Worm (Caenorhabditis elegans) whole organism, L2 larva: ENCODE measurements around the gene srlf-11.
A peak's percentile ranks its signal among the peaks of the same experiment; 100 is the strongest.

Experiments used
- C34F6.9 ChIP-seq: fragments of 150-350 bp; optimal IDR thresholded peaks from 2 replicates; lab custom pipeline; 2014; ENCODE audit warnings: missing biosample characterization, missing genetic modification characterization
- F13H6.1 ChIP-seq: sonication (generic microtip); optimal IDR thresholded peaks from 2 replicates; lab custom pipeline; 2016; ENCODE audit warnings: missing genetic modification characterization, missing compliant biosample characterization
- R02D3.7 ChIP-seq: fragments of 150-350 bp; optimal IDR thresholded peaks from 2 replicates; lab custom pipeline; 2014; ENCODE audit warnings: missing biosample characterization, missing genetic modification characterization
- Y55F3AM.14 ChIP-seq: fragments of 200-800 bp; sonication (Bioruptor generic); optimal IDR thresholded peaks from 2 replicates; lab custom pipeline; 2018; ENCODE audit warnings: mild to moderate bottlenecking, missing genetic modification characterization, missing compliant biosample characterization
- ZK546.5 ChIP-seq: sonication (generic microtip); optimal IDR thresholded peaks from 2 replicates; lab custom pipeline; 2017; ENCODE audit warnings: missing biosample characterization, missing genetic modification characterization
- ceh-16 ChIP-seq: fragments of 150-350 bp; optimal IDR thresholded peaks from 2 replicates; lab custom pipeline; 2014; ENCODE audit warnings: missing biosample characterization, missing genetic modification characterization
- crh-2 ChIP-seq: sonication (generic microtip); optimal IDR thresholded peaks from 2 replicates; lab custom pipeline; 2017; ENCODE audit warnings: missing biosample characterization, missing genetic modification characterization
- dmd-4 ChIP-seq: sonication (generic microtip); optimal IDR thresholded peaks from 2 replicates; lab custom pipeline; 2017; ENCODE audit warnings: missing biosample characterization, missing genetic modification characterization
- egl-27 ChIP-seq: sonication (generic microtip); optimal IDR thresholded peaks from 3 replicates; lab custom pipeline; 2017; ENCODE audit warnings: missing biosample characterization, missing genetic modification reagents, missing genetic modification characterization
- elt-1 ChIP-seq: fragments of 150-350 bp; optimal IDR thresholded peaks from 2 replicates; lab custom pipeline; 2014; ENCODE audit warnings: missing biosample characterization, missing genetic modification characterization
- fos-1 ChIP-seq: fragments of 150-350 bp; optimal IDR thresholded peaks from 2 replicates; lab custom pipeline; 2014; ENCODE audit warnings: missing biosample characterization, missing genetic modification characterization
- gmeb-1 ChIP-seq: fragments of 150-350 bp; optimal IDR thresholded peaks from 2 replicates; lab custom pipeline; 2014; ENCODE audit warnings: missing biosample characterization, missing genetic modification characterization
- lin-11 ChIP-seq: fragments of 150-350 bp; sonication (generic microtip); optimal IDR thresholded peaks from 2 replicates; lab custom pipeline; 2014; ENCODE audit warnings: missing biosample characterization, missing genetic modification characterization, inconsistent platforms, mixed read lengths
- lin-13 ChIP-seq: fragments of 150-350 bp; optimal IDR thresholded peaks from 2 replicates; lab custom pipeline; 2014; ENCODE audit warnings: missing biosample characterization, missing genetic modification reagents, missing genetic modification characterization
- lin-39 ChIP-seq: fragments of 150-350 bp; optimal IDR thresholded peaks from 2 replicates; lab custom pipeline; 2014; ENCODE audit warnings: missing biosample characterization, missing genetic modification reagents, missing genetic modification characterization
- mab-5 ChIP-seq: fragments of 150-350 bp; optimal IDR thresholded peaks from 2 replicates; lab custom pipeline; 2014; ENCODE audit warnings: missing biosample characterization, missing genetic modification characterization
- mbf-1 ChIP-seq: sonication (generic microtip); optimal IDR thresholded peaks from 2 replicates; lab custom pipeline; 2017; ENCODE audit warnings: missing biosample characterization, missing genetic modification characterization
- mdl-1 ChIP-seq, 2 experiments: fragments of 150-350 bp in 1 of 2; sonication (generic microtip) in 1 of 2; optimal IDR thresholded peaks; 2 replicates each; lab custom pipeline; 2017; ENCODE audit warnings: missing biosample characterization in 2 of 2, missing genetic modification characterization in 2 of 2
- nhr-10 ChIP-seq: sonication (generic microtip); optimal IDR thresholded peaks from 2 replicates; lab custom pipeline; 2017; ENCODE audit warnings: missing biosample characterization, missing genetic modification characterization
- nhr-11 ChIP-seq: fragments of 150-350 bp; optimal IDR thresholded peaks from 2 replicates; lab custom pipeline; 2014; ENCODE audit warnings: missing biosample characterization, missing genetic modification characterization
- nhr-129 ChIP-seq: fragments of 150-350 bp; optimal IDR thresholded peaks from 2 replicates; lab custom pipeline; 2014; ENCODE audit warnings: missing biosample characterization, missing genetic modification characterization
- nhr-21 ChIP-seq: fragments of 150-350 bp; optimal IDR thresholded peaks from 2 replicates; lab custom pipeline; 2014; ENCODE audit warnings: missing biosample characterization, missing genetic modification characterization
- nhr-237 ChIP-seq: fragments of 150-350 bp; optimal IDR thresholded peaks from 2 replicates; lab custom pipeline; 2014; ENCODE audit warnings: missing biosample characterization, missing genetic modification characterization
- nhr-6 ChIP-seq: fragments of 150-350 bp; optimal IDR thresholded peaks from 2 replicates; lab custom pipeline; 2014; ENCODE audit warnings: missing biosample characterization, missing genetic modification characterization
- sma-3 ChIP-seq: sonication (generic microtip); optimal IDR thresholded peaks from 2 replicates; lab custom pipeline; 2016; ENCODE audit warnings: missing genetic modification reagents, missing genetic modification characterization, missing compliant biosample characterization
- sma-9 ChIP-seq, 2 experiments: fragments of 150-350 bp in 1 of 2; sonication (generic microtip) in 1 of 2; optimal IDR thresholded peaks; 2 replicates each; lab custom pipeline; 2014 to 2016; ENCODE audit warnings: missing genetic modification characterization in 2 of 2, mild to moderate bottlenecking in 1 of 2, missing biosample characterization in 1 of 2, missing compliant biosample characterization in 1 of 2, missing genetic modification reagents in 1 of 2, moderate library complexity in 1 of 2
- snpc-4 ChIP-seq: fragments of 150-350 bp; optimal IDR thresholded peaks from 2 replicates; lab custom pipeline; 2014; ENCODE audit warnings: missing biosample characterization, missing genetic modification characterization
- unc-39 ChIP-seq: fragments of 150-350 bp; optimal IDR thresholded peaks from 2 replicates; lab custom pipeline; 2014; ENCODE audit warnings: missing biosample characterization, missing genetic modification characterization
- unc-62 ChIP-seq: fragments of 150-350 bp; optimal IDR thresholded peaks from 2 replicates; lab custom pipeline; 2014; ENCODE audit warnings: missing biosample characterization, missing genetic modification reagents, missing genetic modification characterization
- ztf-11 ChIP-seq: sonication (generic microtip); optimal IDR thresholded peaks from 2 replicates; lab custom pipeline; 2017; ENCODE audit warnings: missing biosample characterization, missing genetic modification characterization

srlf-11 gene

DNA sequence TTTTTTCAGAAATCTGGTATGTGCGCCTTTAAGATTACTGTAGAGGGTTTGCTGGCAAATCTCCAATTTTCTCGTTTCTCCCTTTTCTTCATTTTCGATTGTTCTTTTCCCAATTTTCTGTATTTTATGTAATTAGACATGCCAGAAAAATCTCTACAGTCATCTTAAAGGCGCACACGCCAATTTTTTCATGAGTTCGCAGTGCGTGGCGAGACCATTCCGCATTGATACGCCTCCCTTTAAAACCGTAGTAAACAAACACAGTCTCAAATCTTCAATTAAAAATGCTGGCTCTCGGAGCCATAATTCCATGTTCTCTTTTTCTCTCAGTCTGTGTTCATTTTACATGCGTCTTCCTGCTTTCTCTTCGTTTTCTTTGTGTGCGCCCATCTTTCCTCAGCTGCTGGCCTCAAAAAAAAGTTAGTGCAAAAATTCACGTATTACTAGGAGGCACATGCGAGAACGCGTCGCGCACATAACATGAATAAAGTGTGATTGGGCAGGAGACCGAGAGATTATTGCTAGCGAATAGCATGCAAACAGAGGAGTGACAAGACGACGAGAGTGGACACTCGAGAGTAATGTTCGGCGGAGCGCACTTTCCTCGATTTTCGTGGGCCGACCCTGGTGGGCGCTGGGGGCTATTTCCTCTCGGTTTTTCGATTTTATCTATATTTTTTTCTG, 33.2 kb upstream of the srlf-11 start (continued):
- peak; percentile 50 for TF ChIP-seq lin-13
- peak; percentile 76 for TF ChIP-seq sma-3 (GFP tag; lab: Kevin White, UChicago)

DNA sequence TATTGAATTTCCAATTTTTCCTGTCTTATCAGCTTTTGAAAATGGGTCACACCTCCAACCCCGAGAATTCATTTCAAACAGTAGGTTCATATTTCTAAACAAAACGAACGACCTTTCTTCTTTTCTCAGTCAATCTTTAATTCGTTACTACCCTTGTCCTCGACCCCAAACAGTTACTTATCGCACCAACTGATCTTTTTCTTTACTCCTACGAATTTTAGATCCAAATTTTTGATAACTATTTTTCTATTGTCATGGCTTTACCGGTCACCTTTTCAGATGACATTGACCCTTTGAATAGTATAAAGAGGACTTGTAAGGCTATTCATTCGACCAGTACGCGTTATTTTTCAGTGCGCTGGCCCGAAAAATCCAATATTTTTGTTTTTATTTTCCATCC, 30.3 kb upstream of the srlf-11 start:
- TF ChIP-seq mdl-1 (tag; optimal IDR thresholded peaks at IDR 0.05; lab: Kevin White, UChicago), result no peak
- no peak for TF ChIP-seq egl-27 (tag; lab: Kevin White, UChicago)
- TF ChIP-seq lin-39, result no peak
- no peak for TF ChIP-seq Y55F3AM.14 (GFP tag; lab: Kevin White, UChicago)
- TF ChIP-seq unc-62, result no peak
- TF ChIP-seq dmd-4 (tag; lab: Kevin White, UChicago), result no peak
- no peak for TF ChIP-seq R02D3.7 (tag; lab: Kevin White, UChicago)
- TF ChIP-seq nhr-11 (tag; lab: Kevin White, UChicago), result no peak
- no peak for TF ChIP-seq snpc-4
- TF ChIP-seq nhr-237 (tag; lab: Kevin White, UChicago), result no peak
- TF ChIP-seq ceh-16, result peak; percentile 69
- peak; percentile 49 for TF ChIP-seq elt-1

DNA sequence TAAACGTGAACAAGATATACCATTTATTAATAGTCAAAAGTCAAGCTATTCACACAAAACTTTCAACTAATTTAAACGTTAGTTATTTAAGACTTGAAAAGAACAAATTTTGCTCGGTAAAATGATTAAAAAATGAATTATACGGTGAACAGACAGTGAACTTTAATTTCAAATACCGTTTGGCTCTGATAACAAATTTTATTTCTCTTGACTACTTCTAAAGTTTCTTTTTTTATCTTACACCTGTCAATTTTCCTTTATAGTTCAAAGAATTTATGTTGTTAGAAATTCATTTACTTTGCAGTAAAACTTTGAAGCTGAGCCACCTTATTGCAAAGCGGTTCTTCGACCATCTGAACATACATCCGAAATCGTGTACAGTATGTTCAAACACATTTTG, 29.6 kb upstream of the srlf-11 start, which contains the start of gene ZK593.3:
Gene ZK593.3 (plus strand): TSS at position 301 of the 400 bp plus-strand sequence.
- TF ChIP-seq mdl-1 (tag; optimal IDR thresholded peaks at IDR 0.05; lab: Kevin White, UChicago) (no peak), unc-62 (no peak), ZK546.5 (tag; lab: Kevin White, UChicago) (no peak), sma-3 (GFP tag; lab: Kevin White, UChicago) (no peak), mbf-1 (no peak), nhr-10 (tag; lab: Kevin White, UChicago) (no peak), F13H6.1 (tag; lab: Kevin White, UChicago) (no peak), lin-11 (tag; lab: Kevin White, UChicago) (no peak), snpc-4 (no peak), unc-39 (no peak), R02D3.7 (tag; lab: Kevin White, UChicago) (no peak), gmeb-1 (no peak), Y55F3AM.14 (GFP tag; lab: Kevin White, UChicago) (no peak), nhr-21 (tag; lab: Kevin White, UChicago) (no peak), ztf-11 (no peak), sma-9 (GFP tag; optimal IDR thresholded peaks at IDR 0.05; lab: Kevin White, UChicago) (no peak), sma-9 (tag; optimal IDR thresholded peaks at IDR 0.05; lab: Kevin White, UChicago) (no peak), dmd-4 (tag; lab: Kevin White, UChicago) (no peak), nhr-129 (tag; lab: Kevin White, UChicago) (no peak)

DNA sequence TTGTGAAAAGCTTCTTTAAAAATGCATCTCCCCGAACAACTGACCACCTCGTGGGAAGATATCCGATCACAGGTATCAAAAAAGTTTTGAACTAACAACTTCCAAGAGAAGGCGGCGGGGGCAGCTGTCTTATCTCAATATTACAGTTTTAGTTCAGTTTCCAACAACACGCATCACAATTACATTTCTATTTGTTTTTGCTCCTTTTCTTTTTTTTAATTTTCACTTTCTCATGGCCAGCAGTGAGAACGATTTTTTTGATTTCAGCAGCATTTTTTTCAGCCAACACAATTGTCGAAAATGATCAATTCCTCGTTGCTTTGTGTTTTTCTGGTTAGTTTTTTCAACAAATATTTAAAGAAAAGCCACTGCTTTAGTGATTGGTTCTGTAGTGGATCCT, 27.3 kb upstream of the srlf-11 start, which contains the start of gene ZK593.2:
Gene ZK593.2 (plus strand): TSS at position 301 of the 400 bp plus-strand sequence.
- TF ChIP-seq unc-62, result no peak

DNA sequence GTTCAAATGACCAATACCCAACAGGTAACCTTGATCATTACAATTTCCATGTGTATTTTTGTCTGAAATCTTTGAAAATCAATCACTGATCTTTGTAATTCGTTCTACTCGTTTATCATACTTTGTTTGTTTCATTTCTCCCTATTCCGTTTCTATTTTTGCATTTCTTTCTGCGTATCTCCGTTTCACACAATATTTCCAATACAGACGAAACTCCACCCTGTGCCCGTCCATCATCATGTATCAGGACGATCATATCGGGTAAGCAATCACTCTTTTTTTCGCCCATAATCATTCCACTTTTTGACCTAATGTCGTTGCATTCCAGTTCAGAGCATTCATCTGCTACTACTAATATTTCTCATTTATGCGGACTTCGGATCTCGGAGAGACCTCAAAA, 23.9 kb upstream of the srlf-11 start, which contains the start of gene pyk-2:
Gene pyk-2 (plus strand): TSS at position 206 of the 400 bp plus-strand sequence.
- peak; percentile 78 for TF ChIP-seq sma-9 (GFP tag; optimal IDR thresholded peaks at IDR 0.05; lab: Kevin White, UChicago)
- no peak for TF ChIP-seq sma-9 (tag; optimal IDR thresholded peaks at IDR 0.05; lab: Kevin White, UChicago)
- no peak for TF ChIP-seq nhr-237 (tag; lab: Kevin White, UChicago)
- peak; percentile 64 for TF ChIP-seq crh-2
- peak; percentile 45 for TF ChIP-seq nhr-129 (tag; lab: Kevin White, UChicago)
- TF ChIP-seq fos-1 (tag; lab: Kevin White, UChicago), result peak; percentile 70
- peak; percentile 48 for TF ChIP-seq sma-3 (GFP tag; lab: Kevin White, UChicago)

DNA sequence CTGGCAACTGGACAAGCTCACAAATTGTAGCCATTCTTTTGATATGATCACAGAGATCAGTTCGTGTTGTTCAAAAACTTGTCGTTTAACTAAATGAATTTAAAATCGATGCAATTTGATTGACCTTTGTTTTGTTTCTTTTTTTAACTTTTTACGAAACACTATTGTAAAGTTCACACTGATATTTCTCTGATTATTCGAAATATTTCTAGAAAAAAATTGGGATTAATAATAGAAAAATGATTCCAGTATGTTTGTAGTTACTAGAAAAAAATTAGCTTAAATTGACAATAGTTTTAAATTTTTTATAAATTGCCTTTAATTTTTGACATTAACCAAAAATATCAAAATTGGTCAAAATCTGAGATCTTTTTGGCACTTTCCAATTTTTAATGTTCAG, 23.4 kb upstream of the srlf-11 start, which contains the start of gene ZK596.2:
Gene ZK596.2 (minus strand): TSS at position 101 of the 400 bp plus-strand sequence.
- TF ChIP-seq ztf-11 (no peak), Y55F3AM.14 (GFP tag; lab: Kevin White, UChicago) (no peak), nhr-10 (tag; lab: Kevin White, UChicago) (no peak), C34F6.9 (tag; lab: Kevin White, UChicago) (no peak), unc-62 (no peak), nhr-6 (tag; lab: Kevin White, UChicago) (no peak), mab-5 (tag; lab: Kevin White, UChicago) (no peak)
